Fruit fly (Drosophila melanogaster) whole organism, embryonic: ENCODE measurements around the gene CG46467.

Source experiments
- BEAF-32 ChIP-seq: fragments of 200-800 bp; sonication (Bioruptor generic); optimal IDR thresholded peaks from 3 replicates; lab custom pipeline; 2017; ENCODE audit warnings: missing biosample characterization, missing genetic modification characterization, mild to moderate bottlenecking, moderate library complexity, missing genetic modification reagents
- CG11723 ChIP-seq: fragments of 200-800 bp; sonication (Bioruptor generic); optimal IDR thresholded peaks from 2 replicates; lab custom pipeline; 2017; ENCODE audit warnings: missing biosample characterization, mild to moderate bottlenecking, missing genetic modification characterization
- CG1233 ChIP-seq: fragments of 200-800 bp; sonication (Bioruptor generic); optimal IDR thresholded peaks from 4 replicates; lab custom pipeline; 2018; ENCODE audit warnings: missing biosample characterization, mild to moderate bottlenecking, missing genetic modification characterization
- CG13894 ChIP-seq: fragments of 200-800 bp; sonication (Bioruptor generic); optimal IDR thresholded peaks from 3 replicates; lab custom pipeline; 2018; ENCODE audit warnings: missing biosample characterization, mild to moderate bottlenecking, missing genetic modification characterization, moderate library complexity
- CG18011 ChIP-seq: fragments of 200-800 bp; sonication (Bioruptor generic); optimal IDR thresholded peaks from 2 replicates; lab custom pipeline; 2017; ENCODE audit warnings: missing biosample characterization, missing genetic modification characterization, mild to moderate bottlenecking, moderate library complexity, missing genotype
- CG2678 ChIP-seq: fragments of 200-800 bp; sonication (Bioruptor generic); optimal IDR thresholded peaks from 3 replicates; lab custom pipeline; 2019; ENCODE audit warnings: missing biosample characterization, mild to moderate bottlenecking, missing genetic modification characterization, moderate library complexity
- CG3281 ChIP-seq: fragments of 200-800 bp; sonication (Bioruptor generic); optimal IDR thresholded peaks from 3 replicates; lab custom pipeline; 2017; ENCODE audit warnings: missing biosample characterization, mild to moderate bottlenecking, missing genetic modification characterization
- CG6272 ChIP-seq: fragments of 200-800 bp; sonication (Bioruptor generic); IDR thresholded peaks from 2 replicates; pipeline ENCODE4 v1.3.6; 2022; ENCODE audit warnings: missing biosample characterization, missing genetic modification characterization
- CG6689 ChIP-seq: fragments of 200-800 bp; sonication (Bioruptor generic); IDR thresholded peaks from 2 replicates; pipeline ENCODE4 v1.3.6; 2022; ENCODE audit warnings: missing biosample characterization, missing genetic modification characterization
- CG6813 ChIP-seq: fragments of 200-800 bp; sonication (Bioruptor generic); optimal IDR thresholded peaks from 2 replicates; lab custom pipeline; 2017; ENCODE audit warnings: missing biosample characterization, missing genetic modification characterization, mild to moderate bottlenecking, moderate library complexity, missing genetic modification reagents
- CG7372 ChIP-seq: fragments of 200-800 bp; sonication (Bioruptor generic); IDR thresholded peaks from 2 replicates; pipeline ENCODE4 v1.3.6; 2022; ENCODE audit warnings: missing biosample characterization, missing genetic modification characterization
- CG7987 ChIP-seq: fragments of 200-800 bp; sonication (Bioruptor generic); optimal IDR thresholded peaks from 2 replicates; lab custom pipeline; 2018; ENCODE audit warnings: missing biosample characterization, mild to moderate bottlenecking, missing genetic modification characterization, moderate library complexity
- CG8359 ChIP-seq: fragments of 200-800 bp; sonication (Bioruptor generic); optimal IDR thresholded peaks from 2 replicates; lab custom pipeline; 2017; ENCODE audit warnings: missing biosample characterization, mild to moderate bottlenecking, missing genetic modification characterization, borderline replicate concordance
- CoRest ChIP-seq: fragments of 200-800 bp; sonication (Bioruptor generic); optimal IDR thresholded peaks from 3 replicates; lab custom pipeline; 2018; ENCODE audit warnings: missing biosample characterization, mild to moderate bottlenecking, missing genetic modification characterization, moderate library complexity
- Deaf1 ChIP-seq: fragments of 200-800 bp; optimal IDR thresholded peaks from 3 replicates; lab custom pipeline; 2019; ENCODE audit warnings: missing biosample characterization, mild to moderate bottlenecking, missing genetic modification characterization, moderate library complexity
- Elba2 ChIP-seq: fragments of 200-800 bp; sonication (Bioruptor generic); optimal IDR thresholded peaks from 3 replicates; lab custom pipeline; 2016; ENCODE audit warnings: missing biosample characterization, missing genetic modification characterization
- Fer1 ChIP-seq: fragments of 200-800 bp; sonication (Bioruptor generic); optimal IDR thresholded peaks from 2 replicates; lab custom pipeline; 2017; ENCODE audit warnings: missing biosample characterization, mild to moderate bottlenecking, missing genetic modification characterization
- Hand ChIP-seq: fragments of 200-800 bp; sonication (Bioruptor generic); optimal IDR thresholded peaks from 2 replicates; lab custom pipeline; 2017; ENCODE audit warnings: mild to moderate bottlenecking, missing biosample characterization, missing genetic modification reagents, missing genetic modification characterization
- Jarid2 ChIP-seq: fragments of 200-800 bp; sonication (Bioruptor generic); optimal IDR thresholded peaks from 3 replicates; lab custom pipeline; 2017; ENCODE audit warnings: mild to moderate bottlenecking, missing biosample characterization, missing genetic modification reagents, missing genetic modification characterization
- Med ChIP-seq: fragments of 200-800 bp; sonication (Bioruptor generic); peaks from one replicate; lab custom pipeline; 2016; ENCODE audit warnings: missing biosample characterization, missing genetic modification characterization, mild to moderate bottlenecking, inconsistent platforms, moderate library complexity
- NfI ChIP-seq: fragments of 200-800 bp; sonication (Bioruptor generic); optimal IDR thresholded peaks from 3 replicates; lab custom pipeline; 2018; ENCODE audit warnings: missing biosample characterization, mild to moderate bottlenecking, missing genetic modification characterization, moderate library complexity
- Pdp1 ChIP-seq, 2 experiments: fragments of 200-800 bp; sonication (Bioruptor generic); optimal IDR thresholded peaks; 3 replicates each; lab custom pipeline; 2016; ENCODE audit warnings: missing biosample characterization in 2 of 2, missing genetic modification characterization in 2 of 2, mild to moderate bottlenecking in 1 of 2, moderate library complexity in 1 of 2
- Rfx ChIP-seq: fragments of 200-800 bp; sonication (Bioruptor generic); IDR thresholded peaks from 2 replicates; pipeline ENCODE4 v1.3.6; 2022; ENCODE audit warnings: missing biosample characterization, missing genetic modification characterization
- Spps ChIP-seq: fragments of 200-800 bp; sonication (Bioruptor generic); optimal IDR thresholded peaks from 2 replicates; lab custom pipeline; 2018; ENCODE audit warnings: missing biosample characterization, mild to moderate bottlenecking, missing genetic modification characterization
- amos ChIP-seq: fragments of 200-800 bp; sonication (Bioruptor generic); IDR thresholded peaks from 2 replicates; pipeline ENCODE4 v1.3.6; 2022; ENCODE audit warnings: missing biosample characterization, missing genetic modification characterization; ENCODE audit not compliant: partially characterized antibody
- ci ChIP-seq: fragments of 200-800 bp; sonication (Bioruptor generic); IDR thresholded peaks from 3 replicates; pipeline ENCODE4 v1.3.6; 2022; ENCODE audit warnings: missing biosample characterization, missing genetic modification characterization
- cwo ChIP-seq: fragments of 200-800 bp; sonication (Bioruptor generic); optimal IDR thresholded peaks from 3 replicates; lab custom pipeline; 2017; ENCODE audit warnings: missing biosample characterization, missing genetic modification characterization, mild to moderate bottlenecking, moderate library complexity, missing genetic modification reagents
- ftz-f1 ChIP-seq: fragments of 200-800 bp; sonication (Bioruptor generic); optimal IDR thresholded peaks from 2 replicates; lab custom pipeline; 2016; ENCODE audit warnings: missing biosample characterization, missing genetic modification characterization
- grn ChIP-seq: fragments of 200-800 bp; sonication (Bioruptor generic); optimal IDR thresholded peaks from 3 replicates; lab custom pipeline; 2017; ENCODE audit warnings: missing biosample characterization, missing genetic modification characterization
- her ChIP-seq: fragments of 200-800 bp; sonication (Bioruptor generic); optimal IDR thresholded peaks from 2 replicates; lab custom pipeline; 2016; ENCODE audit warnings: missing biosample characterization, missing genetic modification characterization
- kah ChIP-seq: fragments of 200-800 bp; sonication (Bioruptor generic); optimal IDR thresholded peaks from 2 replicates; lab custom pipeline; 2018; ENCODE audit warnings: missing biosample characterization, mild to moderate bottlenecking, missing genetic modification characterization
- kni ChIP-seq: fragments of 200-800 bp; sonication (Bioruptor generic); optimal IDR thresholded peaks from 3 replicates; lab custom pipeline; 2017; ENCODE audit warnings: mild to moderate bottlenecking, missing biosample characterization, missing genetic modification reagents, missing genetic modification characterization
- lbe ChIP-seq: fragments of 200-800 bp; sonication (Bioruptor generic); optimal IDR thresholded peaks from 2 replicates; lab custom pipeline; 2016; ENCODE audit warnings: missing biosample characterization, mild to moderate bottlenecking, missing genetic modification characterization
- mirr ChIP-seq: fragments of 200-800 bp; sonication (Bioruptor generic); optimal IDR thresholded peaks from 3 replicates; lab custom pipeline; 2018; ENCODE audit warnings: missing biosample characterization, mild to moderate bottlenecking, missing genetic modification characterization
- onecut ChIP-seq: fragments of 200-800 bp; sonication (Bioruptor generic); IDR thresholded peaks from 2 replicates; pipeline ENCODE4 v1.3.6; 2022; ENCODE audit warnings: missing biosample characterization, missing genetic modification characterization
- pros ChIP-seq: fragments of 200-800 bp; sonication (Bioruptor generic); optimal IDR thresholded peaks from 3 replicates; lab custom pipeline; 2019; ENCODE audit warnings: missing biosample characterization, mild to moderate bottlenecking, missing genetic modification characterization, moderate library complexity
- pzg ChIP-seq: fragments of 200-800 bp; sonication (Bioruptor generic); optimal IDR thresholded peaks from 3 replicates; lab custom pipeline; 2018; ENCODE audit warnings: missing biosample characterization, mild to moderate bottlenecking, missing genetic modification characterization, moderate library complexity
- sc ChIP-seq, 3 experiments: fragments of >200 bp in 2 of 3; fragments of 200-800 bp in 1 of 3; sonication (Bioruptor generic) in 1 of 3; optimal IDR thresholded peaks; 2 replicates in 2 of 3; 3 replicates in 1 of 3; lab custom pipeline; 2017; ENCODE audit warnings: mild to moderate bottlenecking in 1 of 3, missing biosample characterization in 1 of 3, missing genetic modification characterization in 1 of 3, missing genetic modification reagents in 1 of 3
- scrt ChIP-seq: fragments of 200-800 bp; sonication (Bioruptor generic); optimal IDR thresholded peaks from 2 replicates; lab custom pipeline; 2018; ENCODE audit warnings: missing biosample characterization, mild to moderate bottlenecking, missing genetic modification characterization, moderate library complexity
- seq ChIP-seq: fragments of 200-800 bp; sonication (Bioruptor generic); IDR thresholded peaks from 2 replicates; pipeline ENCODE4 v1.3.6; 2022; ENCODE audit warnings: missing biosample characterization, missing genetic modification characterization
- sim ChIP-seq: fragments of 200-800 bp; sonication (Bioruptor generic); IDR thresholded peaks from 2 replicates; pipeline ENCODE4 v1.3.6; 2022; ENCODE audit warnings: missing biosample characterization, missing genetic modification characterization
- sqz ChIP-seq: fragments of 200-800 bp; sonication (Bioruptor generic); optimal IDR thresholded peaks from 3 replicates; lab custom pipeline; 2018; ENCODE audit warnings: missing biosample characterization, mild to moderate bottlenecking, missing genetic modification characterization
- stc ChIP-seq: fragments of 200-800 bp; sonication (Bioruptor generic); IDR thresholded peaks from 2 replicates; pipeline ENCODE4 v1.3.6; 2022; ENCODE audit warnings: missing biosample characterization, missing genetic modification characterization
- sug ChIP-seq: fragments of 200-800 bp; optimal IDR thresholded peaks from 2 replicates; lab custom pipeline; 2019; ENCODE audit warnings: missing biosample characterization, mild to moderate bottlenecking, missing genetic modification characterization, moderate library complexity
- unpg ChIP-seq: fragments of 200-800 bp; sonication (Bioruptor generic); optimal IDR thresholded peaks from 3 replicates; lab custom pipeline; 2018; ENCODE audit warnings: missing biosample characterization, mild to moderate bottlenecking, missing genetic modification characterization, moderate library complexity

CG46467 gene

DNA sequence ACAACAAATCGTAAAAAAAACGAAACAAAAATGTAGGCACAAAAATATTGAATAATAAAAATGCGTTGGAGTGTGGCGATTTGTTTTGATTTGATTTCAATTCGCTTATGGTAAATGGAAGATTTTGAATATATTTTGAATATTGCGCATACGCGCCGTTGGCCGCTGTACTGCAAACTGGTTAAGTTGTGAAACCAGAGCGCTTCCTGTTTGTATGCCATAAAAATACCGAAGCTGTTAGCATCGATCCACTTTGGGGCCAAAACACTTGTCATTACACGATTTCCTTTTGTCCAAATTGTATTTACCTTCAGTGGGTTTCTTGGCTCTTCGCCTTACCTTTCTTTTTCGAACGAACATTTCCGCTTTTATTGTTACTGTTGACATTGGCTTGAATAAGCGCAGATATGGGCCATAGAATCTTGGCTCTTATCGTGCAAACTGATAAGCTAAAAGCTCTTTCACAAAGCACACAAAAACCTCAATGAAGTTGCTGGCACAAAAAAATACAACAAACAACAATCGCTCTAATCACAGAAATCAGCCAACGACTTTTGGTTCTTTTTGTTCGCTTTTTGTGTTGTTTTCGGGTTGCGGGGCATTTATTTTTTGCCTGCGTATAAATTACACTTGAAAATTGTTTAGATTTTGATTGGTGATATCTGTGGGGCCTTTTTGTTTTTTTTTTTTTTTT is 66.2 kb downstream of the CG46467 start (continued):
- TF ChIP-seq cwo (peak; percentile 4), Fer1 (GFP tag; lab: Kevin White, UChicago) (peak; percentile 1), sug (tag; lab: Kevin White, UChicago) (peak; percentile 51), stc (peak; percentile 20; the same call in 1 of the 2 replicates), onecut (GFP tag; lab: Robert Waterston, UW) (no peak), sim (GFP tag; lab: Robert Waterston, UW) (no peak), lbe (GFP tag; lab: Kevin White, UChicago) (peak; percentile 41), mirr (GFP tag; lab: Kevin White, UChicago) (peak; percentile 74), CG7372 (GFP tag; lab: Robert Waterston, UW) (peak; percentile 47), CG2678 (tag; lab: Kevin White, UChicago) (peak; percentile 9), CG6272 (GFP tag; lab: Robert Waterston, UW) (no peak), CG3281 (GFP tag; lab: Kevin White, UChicago) (peak; percentile 28), CG6689 (GFP tag; lab: Robert Waterston, UW) (no peak), BEAF-32 (GFP tag; lab: Kevin White, UChicago) (no peak), CG8359 (GFP tag; lab: Kevin White, UChicago) (peak; percentile 15), Pdp1 (GFP tag; optimal IDR thresholded peaks at IDR 0.05; lab: Kevin White, UChicago) (peak in 1 of 2 experiments; percentile 37)

dm6 chr3R:9944379-9945056 is 70.0 kb downstream of the CG46467 start:
- TF ChIP-seq Deaf1 (tag; lab: Kevin White, UChicago) (peak; percentile 78), pzg (GFP tag; lab: Kevin White, UChicago) (no peak), Elba2 (GFP tag; lab: Kevin White, UChicago) (no peak), CG18011 (GFP tag; lab: Kevin White, UChicago) (peak; percentile 32), Rfx (GFP tag; lab: Robert Waterston, UW) (peak; percentile 7; the same call in 1 of the 2 replicates), Jarid2 (no peak), Hand (GFP tag; lab: Kevin White, UChicago) (no peak), grn (GFP tag; lab: Kevin White, UChicago) (no peak), ci (GFP tag; lab: Robert Waterston, UW) (0 out of 3 replicates have a peak, but pooled peaks have one; percentile 54), scrt (peak; percentile 28), CG6813 (GFP tag; lab: Kevin White, UChicago) (no peak), CG11723 (no peak), kah (GFP tag; lab: Kevin White, UChicago) (no peak), seq (GFP tag; lab: Robert Waterston, UW) (no peak), CG7987 (GFP tag; lab: Kevin White, UChicago) (peak; percentile 19), her (GFP tag; lab: Kevin White, UChicago) (no peak), ftz-f1 (GFP tag; lab: Kevin White, UChicago) (peak; percentile 88), Med (GFP tag; lab: Kevin White, UChicago) (peak; percentile 74), unpg (peak; percentile 5), CoRest (tag; lab: Kevin White, UChicago) (no peak), amos (GFP tag; lab: Robert Waterston, UW) (no peak; the same call in 1 of the 2 replicates), sc (optimal IDR thresholded peaks at IDR 0.05; lab: Kevin White, UChicago) (no peak), sc (GFP tag; optimal IDR thresholded peaks at IDR 0.05; lab: Kevin White, UChicago) (no peak), pros (GFP tag; lab: Kevin White, UChicago) (no peak), NfI (no peak), sqz (GFP tag; lab: Kevin White, UChicago) (peak; percentile 27), CG13894 (tag; lab: Kevin White, UChicago) (peak; percentile 47), Spps (tag; lab: Kevin White, UChicago) (no peak), kni (peak; percentile 59), CG1233 (GFP tag; lab: Kevin White, UChicago) (no peak)
